Worm (Caenorhabditis elegans) whole organism, young adult: Measurements from ENCODE around the gene fbxa-138.

Experiments
- B0261.1 ChIP-seq: sonication (generic microtip); optimal IDR thresholded peaks from 2 replicates; lab custom pipeline; 2016; ENCODE audit warnings: mild to moderate bottlenecking, missing genetic modification characterization, moderate library complexity, missing compliant biosample characterization
- C17E4.6 ChIP-seq: fragments of 200-800 bp; sonication (Bioruptor generic); IDR thresholded peaks from 2 replicates; pipeline ENCODE4 v1.3.6; 2022; ENCODE audit warnings: missing genetic modification reagents, missing genetic modification characterization, missing compliant biosample characterization
- F10E7.11 ChIP-seq: sonication (generic microtip); optimal IDR thresholded peaks from 2 replicates; lab custom pipeline; 2017; ENCODE audit warnings: mild to moderate bottlenecking, missing genetic modification characterization, moderate library complexity, missing compliant biosample characterization
- F22D6.2 ChIP-seq: sonication (generic microtip); optimal IDR thresholded peaks from 2 replicates; lab custom pipeline; 2016; ENCODE audit warnings: mild to moderate bottlenecking, missing genetic modification characterization, missing compliant biosample characterization
- F49E8.2 ChIP-seq: sonication (generic microtip); optimal IDR thresholded peaks from 3 replicates; lab custom pipeline; 2017; ENCODE audit warnings: missing genetic modification characterization, mild to moderate bottlenecking, missing compliant biosample characterization, antibody characterized with exemption, moderate library complexity; ENCODE audit not compliant: insufficient read depth
- ZK185.1 ChIP-seq: sonication (generic microtip); optimal IDR thresholded peaks from 2 replicates; lab custom pipeline; 2016; ENCODE audit warnings: mild to moderate bottlenecking, missing genetic modification characterization, missing compliant biosample characterization; ENCODE audit not compliant: poor library complexity, severe bottlenecking
- aptf-3 ChIP-seq: fragments of 200-800 bp; sonication (Bioruptor generic); IDR thresholded peaks from 2 replicates; pipeline ENCODE4 v1.3.6; 2022; ENCODE audit warnings: missing genetic modification characterization, missing compliant biosample characterization
- cebp-1 ChIP-seq, 2 experiments: fragments of 200-800 bp in 1 of 2; sonication (Bioruptor generic) in 1 of 2; sonication (generic microtip) in 1 of 2; IDR thresholded peaks in 1 of 2; optimal IDR thresholded peaks in 1 of 2; 2 replicates each; pipeline versions ENCODE4 v1.3.6 to Lab custom; 2017 to 2022; ENCODE audit warnings: missing compliant biosample characterization in 2 of 2, missing genetic modification characterization in 2 of 2, mild to moderate bottlenecking in 1 of 2, missing genetic modification reagents in 1 of 2, moderate library complexity in 1 of 2
- ceh-58 ChIP-seq: fragments of 200-800 bp; sonication (Bioruptor generic); IDR thresholded peaks from 2 replicates; pipeline ENCODE4 v1.3.6; 2022; ENCODE audit warnings: missing genetic modification characterization, missing compliant biosample characterization
- ceh-79 ChIP-seq: sonication (generic microtip); optimal IDR thresholded peaks from 2 replicates; lab custom pipeline; 2017; ENCODE audit warnings: mild to moderate bottlenecking, missing genetic modification characterization, missing compliant biosample characterization
- dpl-1 ChIP-seq: fragments of 150-350 bp; optimal IDR thresholded peaks from 2 replicates; lab custom pipeline; 2014; ENCODE audit warnings: missing biosample characterization, missing genetic modification reagents, missing genetic modification characterization
- gei-17 ChIP-seq: fragments of 200-800 bp; sonication (Bioruptor generic); optimal IDR thresholded peaks from 2 replicates; lab custom pipeline; 2018; ENCODE audit warnings: mild to moderate bottlenecking, missing genetic modification characterization, missing compliant biosample characterization
- let-607 ChIP-seq, 2 experiments: fragments of 200-800 bp in 1 of 2; sonication (Bioruptor generic) in 1 of 2; sonication (generic microtip) in 1 of 2; optimal IDR thresholded peaks; 2 replicates each; lab custom pipeline; 2016 to 2018; ENCODE audit warnings: mild to moderate bottlenecking in 2 of 2, missing compliant biosample characterization in 2 of 2, missing genetic modification characterization in 2 of 2, moderate library complexity in 2 of 2, missing genotype in 1 of 2
- lin-35 ChIP-seq, 3 experiments: fragments of 150-350 bp in 2 of 3; sonication (generic microtip) in 1 of 3; optimal IDR thresholded peaks; 2 replicates each; lab custom pipeline; 2014 to 2018; ENCODE audit warnings: missing biosample characterization in 3 of 3, missing genetic modification characterization in 3 of 3, missing genetic modification reagents in 3 of 3
- lir-1 ChIP-seq: fragments of 200-800 bp; sonication (Bioruptor generic); conservative IDR thresholded peaks from 2 replicates; pipeline ENCODE4 v1.3.6; 2022; ENCODE audit warnings: missing genetic modification reagents, missing genetic modification characterization, missing compliant biosample characterization
- lsy-27 ChIP-seq: sonication (generic microtip); optimal IDR thresholded peaks from 2 replicates; lab custom pipeline; 2017; ENCODE audit warnings: missing genetic modification characterization, mild to moderate bottlenecking, missing compliant biosample characterization, antibody characterized with exemption, missing genotype, borderline replicate concordance; ENCODE audit not compliant: insufficient read depth
- nhr-80 ChIP-seq: sonication (generic microtip); optimal IDR thresholded peaks from 2 replicates; lab custom pipeline; 2016; ENCODE audit warnings: missing genetic modification characterization, missing compliant biosample characterization
- nhr-90 ChIP-seq: sonication (generic microtip); optimal IDR thresholded peaks from 2 replicates; lab custom pipeline; 2016; ENCODE audit warnings: missing genotype, mild to moderate bottlenecking, missing genetic modification characterization, missing compliant biosample characterization
- pha-4 ChIP-seq: fragments of 150-350 bp; sonication (generic microtip); optimal IDR thresholded peaks from 2 replicates; lab custom pipeline; 2014; ENCODE audit warnings: missing biosample characterization, missing genetic modification reagents, missing genetic modification characterization
- rcor-1 ChIP-seq: fragments of 200-800 bp; sonication (Bioruptor generic); IDR thresholded peaks from 2 replicates; pipeline ENCODE4 v1.3.6; 2022; ENCODE audit warnings: missing genetic modification reagents, missing genetic modification characterization, missing compliant biosample characterization
- repo-1 ChIP-seq: sonication (generic microtip); optimal IDR thresholded peaks from 2 replicates; lab custom pipeline; 2017; ENCODE audit warnings: mild to moderate bottlenecking, missing genetic modification characterization, missing compliant biosample characterization
- tlf-1 ChIP-seq: fragments of 200-800 bp; sonication (Bioruptor generic); optimal IDR thresholded peaks from 2 replicates; lab custom pipeline; 2018; ENCODE audit warnings: mild to moderate bottlenecking, missing genetic modification characterization, missing compliant biosample characterization
- unc-130 ChIP-seq: sonication (generic microtip); optimal IDR thresholded peaks from 2 replicates; lab custom pipeline; 2016; ENCODE audit warnings: missing genetic modification reagents, missing genetic modification characterization, missing compliant biosample characterization
- unc-62 ChIP-seq: fragments of 150-350 bp; optimal IDR thresholded peaks from 2 replicates; lab custom pipeline; 2014; ENCODE audit warnings: missing biosample characterization, missing genetic modification reagents, missing genetic modification characterization
- ztf-18 ChIP-seq: sonication (generic microtip); optimal IDR thresholded peaks from 2 replicates; lab custom pipeline; 2016; ENCODE audit warnings: missing genotype, mild to moderate bottlenecking, missing genetic modification characterization, missing compliant biosample characterization
- ztf-25 ChIP-seq: fragments of 200-800 bp; sonication (Bioruptor generic); IDR thresholded peaks from 2 replicates; pipeline ENCODE4 v1.3.6; 2022; ENCODE audit warnings: missing genetic modification reagents, missing genetic modification characterization, missing compliant biosample characterization
- ztf-26 ChIP-seq: sonication (generic microtip); optimal IDR thresholded peaks from 2 replicates; lab custom pipeline; 2017; ENCODE audit warnings: missing genetic modification characterization, missing compliant biosample characterization
- ztf-28 ChIP-seq: fragments of 200-800 bp; sonication (Bioruptor generic); IDR thresholded peaks from 2 replicates; pipeline ENCODE4 v1.3.6; 2022; ENCODE audit warnings: missing genetic modification reagents, missing genetic modification characterization, missing compliant biosample characterization

The fbxa-138 gene

DNA sequence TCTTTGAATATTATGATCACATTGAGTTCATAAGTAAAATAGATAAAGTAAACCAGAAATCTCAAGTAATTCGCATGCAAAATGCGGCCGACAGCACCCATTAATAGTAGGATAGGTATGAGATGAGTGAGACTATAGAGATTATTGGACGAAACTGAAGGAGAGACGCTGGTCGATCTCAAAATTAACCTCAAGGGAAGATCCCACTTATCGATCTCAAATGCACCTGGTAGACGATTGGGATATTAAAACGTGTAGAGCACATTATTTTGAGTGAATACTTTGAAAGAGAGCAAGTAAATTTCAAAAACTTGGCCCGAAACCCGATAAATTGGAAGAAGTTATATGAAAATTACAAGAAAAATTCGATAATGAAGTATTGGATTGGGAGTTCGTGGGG is 38.4 kb downstream of the fbxa-138 start, which contains the start of gene Y82E9BL.6:
Gene Y82E9BL.6, minus strand, starts transcription at position 101 of the 400 bp plus-strand sequence.
- no peak for TF ChIP-seq gei-17
- TF ChIP-seq tlf-1: no peak
- no peak for TF ChIP-seq ztf-28
- TF ChIP-seq aptf-3: no peak
- TF ChIP-seq C17E4.6 (GFP tag; lab: Robert Waterston, UW): no peak

DNA sequence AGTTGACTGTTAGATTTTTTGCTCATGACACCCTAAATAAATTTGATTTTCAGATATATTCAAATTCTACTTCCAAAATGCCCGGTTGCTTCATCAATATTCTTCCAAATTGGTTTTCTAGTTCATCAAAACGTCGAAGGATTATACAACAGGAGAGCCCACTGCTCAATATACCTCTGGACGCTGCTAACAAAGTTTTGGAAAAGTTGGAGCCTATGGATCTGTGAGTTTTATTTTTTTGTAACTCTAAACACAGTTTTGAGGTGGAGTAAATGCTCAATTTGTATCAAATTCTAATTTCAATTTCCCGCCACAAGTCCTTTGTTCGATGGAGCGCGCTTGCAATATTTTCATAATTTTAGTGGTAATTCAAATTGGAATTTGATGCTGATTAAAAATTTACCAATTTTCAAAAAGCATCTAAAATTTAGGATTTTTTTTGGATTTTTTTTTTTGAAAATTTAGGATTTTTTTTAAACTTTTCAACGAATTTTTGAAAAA is 41.1 kb downstream of the fbxa-138 start, which contains the start of gene fbxa-27:
Gene fbxa-27, plus strand, starts transcription at position 51 of the 501 bp plus-strand sequence.
- no peak for TF ChIP-seq unc-130 (GFP tag; lab: Kevin White, UChicago)

DNA sequence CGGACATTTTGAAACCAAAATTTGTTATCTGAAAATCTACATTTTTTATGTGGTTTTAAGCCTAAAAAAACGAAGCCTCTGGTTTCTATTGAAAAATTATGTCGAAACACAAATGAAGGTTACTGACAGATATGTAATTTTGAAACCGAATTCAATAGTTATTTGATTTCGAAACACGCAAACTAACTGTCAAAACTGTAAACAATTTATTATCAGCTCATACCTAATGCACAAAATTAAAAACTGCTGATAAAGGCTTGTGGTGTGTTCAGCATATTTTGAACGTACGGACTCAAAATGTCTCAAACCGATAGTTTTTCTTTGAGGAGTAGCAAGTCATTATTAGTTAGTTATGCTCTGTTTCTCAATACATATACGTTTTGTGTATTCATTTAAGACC is 41.6 kb downstream of the fbxa-138 start, which contains the start of gene fbxa-26:
Gene fbxa-26, minus strand, starts transcription at position 35 of the 400 bp plus-strand sequence.
- TF ChIP-seq nhr-80 (tag; lab: Kevin White, UChicago) (peak; percentile 55), lin-35 (GFP tag; optimal IDR thresholded peaks at IDR 0.05; lab: Kevin White, UChicago) (no peak), let-607 (tag; optimal IDR thresholded peaks at IDR 0.05; lab: Kevin White, UChicago) (no peak), ztf-26 (no peak), lsy-27 (no peak), F22D6.2 (no peak), rcor-1 (GFP tag; lab: Robert Waterston, UW) (no peak), ceh-58 (GFP tag; lab: Robert Waterston, UW) (no peak), ceh-79 (tag; lab: Kevin White, UChicago) (no peak), dpl-1 (GFP tag; lab: Kevin White, UChicago) (no peak), cebp-1 (GFP tag; IDR thresholded peaks at IDR 0.05; lab: Robert Waterston, UW) (peak; percentile 55; the same call in 1 of the 2 replicates), cebp-1 (tag; optimal IDR thresholded peaks at IDR 0.05; lab: Kevin White, UChicago) (peak; percentile 70), unc-62 (GFP tag; lab: Kevin White, UChicago) (peak; percentile 0), ztf-25 (GFP tag; lab: Robert Waterston, UW) (no peak), ztf-18 (tag; lab: Kevin White, UChicago) (no peak), ZK185.1 (tag; lab: Kevin White, UChicago) (no peak), nhr-90 (tag; lab: Kevin White, UChicago) (no peak)

DNA sequence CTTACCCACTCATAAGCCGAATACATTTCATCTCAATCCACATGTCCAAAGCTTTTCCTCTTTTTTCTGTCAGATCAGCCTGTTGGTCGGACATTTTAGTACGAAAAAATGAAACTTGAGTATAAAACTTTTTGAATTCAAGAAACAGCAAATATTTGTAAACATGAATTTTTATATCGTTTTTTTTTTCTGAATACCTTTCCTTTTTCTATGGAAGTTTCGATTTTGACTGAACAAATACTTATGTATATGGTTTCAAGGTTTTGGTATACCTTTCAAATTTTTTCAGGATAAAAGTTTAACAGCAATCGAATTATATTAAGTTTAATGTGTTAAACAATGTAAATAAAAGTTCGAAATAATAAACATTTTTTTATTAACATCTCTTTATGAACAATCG is 43.8 kb downstream of the fbxa-138 start, which contains the start of gene fbxa-5:
Gene fbxa-5, minus strand, starts transcription at position 101 of the 400 bp plus-strand sequence.
- TF ChIP-seq nhr-80 (tag; lab: Kevin White, UChicago): no peak
- no peak for TF ChIP-seq B0261.1 (tag; lab: Kevin White, UChicago)
- no peak for TF ChIP-seq F49E8.2 (tag; lab: Kevin White, UChicago)
- no peak for TF ChIP-seq lir-1 (GFP tag; lab: Robert Waterston, UW)
- no peak for TF ChIP-seq pha-4 (tag; lab: Kevin White, UChicago)
- TF ChIP-seq F10E7.11 (tag; lab: Kevin White, UChicago): no peak
- TF ChIP-seq ztf-18 (tag; lab: Kevin White, UChicago): no peak
- TF ChIP-seq repo-1: no peak
